Worm (Caenorhabditis elegans): ENCODE results near the gene rsks-1.

DNA sequence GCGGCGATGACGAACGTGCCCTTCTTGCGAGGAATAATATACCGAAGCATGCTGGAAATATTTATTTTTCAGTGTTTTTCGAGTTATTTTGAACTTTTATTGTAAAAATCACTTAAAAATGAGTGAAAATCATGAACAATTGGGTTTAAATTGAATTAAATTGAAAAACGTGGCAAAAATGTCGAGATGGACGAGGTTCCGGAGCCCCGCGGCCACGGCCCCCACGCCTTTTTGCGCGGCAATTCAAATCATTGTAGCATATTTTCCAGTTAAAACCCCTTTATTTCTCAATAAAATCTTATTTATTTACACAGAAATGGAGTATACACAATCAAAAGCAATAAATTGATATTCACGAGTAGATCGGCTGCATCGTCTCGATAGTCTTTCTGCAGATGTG, 41.1 kb downstream of the rsks-1 start:
- TF ChIP-seq nhr-76 (tag; optimal IDR thresholded peaks at IDR 0.05) (no peak), elt-3 (tag; optimal IDR thresholded peaks at IDR 0.05) (no peak), nhr-2 (tag; optimal IDR thresholded peaks at IDR 0.05) (no peak), snpc-4 (tag; optimal IDR thresholded peaks at IDR 0.05) (no peak), unc-62 (GFP tag; optimal IDR thresholded peaks at IDR 0.05) (no peak), ztf-11 (tag; optimal IDR thresholded peaks at IDR 0.05) (no peak), blmp-1 (tag; optimal IDR thresholded peaks at IDR 0.05) (no peak), ham-2 (GFP tag; optimal IDR thresholded peaks at IDR 0.05) (no peak), lin-13 (tag; optimal IDR thresholded peaks at IDR 0.05) (no peak), mep-1 (tag; optimal IDR thresholded peaks at IDR 0.05) (no peak), sptf-1 (tag; optimal IDR thresholded peaks at IDR 0.05) (no peak), flh-1 (GFP tag; optimal IDR thresholded peaks at IDR 0.05) (no peak)

All from whole organism, mixed stage, embryonic.